Worm (Caenorhabditis elegans) whole organism, midembryonic: ENCODE measurements around the gene tag-297.

ENCODE experiments used
- cog-1 ChIP-seq: sonication (generic microtip); optimal IDR thresholded peaks from 2 replicates; lab custom pipeline; 2016; ENCODE audit warnings: missing genetic modification characterization, missing compliant biosample characterization
- flt-1 ChIP-seq: fragments of 200-800 bp; sonication (Bioruptor generic); IDR thresholded peaks from 2 replicates; pipeline ENCODE4 v1.3.6; 2022; ENCODE audit warnings: missing genetic modification characterization, missing compliant biosample characterization
- med-1 ChIP-seq: sonication (generic microtip); optimal IDR thresholded peaks from 2 replicates; lab custom pipeline; 2017; ENCODE audit warnings: missing genetic modification characterization, mild to moderate bottlenecking, missing compliant biosample characterization, antibody characterized with exemption, missing genetic modification reagents; ENCODE audit not compliant: insufficient read depth
- tab-1 ChIP-seq: fragments of 200-800 bp; sonication (Bioruptor generic); IDR thresholded peaks from 2 replicates; pipeline ENCODE4 v1.3.6; 2022; ENCODE audit warnings: missing genetic modification characterization, missing compliant biosample characterization
- ztf-23 ChIP-seq: fragments of 200-800 bp; sonication (Bioruptor generic); IDR thresholded peaks from 2 replicates; pipeline ENCODE4 v1.3.6; 2022; ENCODE audit warnings: missing genetic modification reagents, missing genetic modification characterization, missing compliant biosample characterization

DNA sequence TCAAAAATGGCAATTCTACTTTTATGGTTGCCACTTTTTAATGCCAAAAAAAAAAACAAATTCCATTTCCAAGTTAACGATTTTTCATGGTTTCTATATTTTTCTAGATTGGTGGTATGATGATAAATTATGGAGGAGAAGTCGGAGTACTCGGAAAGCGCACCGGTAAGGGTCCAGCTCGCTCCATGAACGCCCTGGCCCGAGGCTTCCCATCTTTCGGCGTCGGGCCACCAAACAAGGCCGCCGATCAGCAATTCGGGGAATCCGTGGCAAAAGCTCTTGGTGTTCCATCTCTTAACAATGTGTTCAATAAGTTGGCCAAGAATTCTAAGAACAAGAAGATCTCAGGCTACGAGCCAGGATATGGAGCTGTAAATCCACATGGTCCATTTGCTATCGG lies 6.6 kb downstream of the tag-297 start:
- no peak for TF ChIP-seq flt-1 (GFP tag; lab: Robert Waterston, UW)
- TF ChIP-seq med-1 (GFP tag; lab: Kevin White, UChicago) = no peak
- no peak for TF ChIP-seq ztf-23 (GFP tag; lab: Robert Waterston, UW)
- TF ChIP-seq tab-1 = no peak
- TF ChIP-seq cog-1 (tag; lab: Kevin White, UChicago) = no peak
